Fruit fly (Drosophila melanogaster): ENCODE results near the gene Mbs.
A peak's percentile ranks its signal among the peaks of the same experiment; 100 is the strongest.

The Mbs gene

DNA sequence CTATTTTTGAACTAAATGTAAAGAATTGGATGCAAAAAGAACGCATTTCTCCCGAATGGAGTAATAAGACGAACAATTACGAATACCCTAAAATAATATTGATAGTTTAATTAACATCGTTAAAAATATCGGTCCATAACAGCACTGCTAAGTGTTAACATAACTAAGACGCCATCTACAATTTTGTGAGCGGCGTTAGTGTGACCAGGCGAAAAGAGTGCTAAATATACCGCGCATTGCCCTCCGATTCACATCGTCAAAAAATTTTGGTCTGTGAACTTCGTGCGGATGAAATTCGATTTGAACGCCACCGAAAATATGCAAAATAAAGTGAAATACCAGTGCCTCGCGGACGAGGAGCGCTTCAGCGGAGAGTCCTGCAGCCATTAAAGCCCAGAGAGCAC lies at the start of gene Mbs:
Gene Mbs, plus strand, starts transcription at position 241 of the 404 bp plus-strand sequence.
- TF ChIP-seq noc (tag; optimal IDR thresholded peaks at IDR 0.05) = peak; percentile 37

- TF ChIP-seq noc (tag; optimal IDR thresholded peaks at IDR 0.05) = no peak
Observed at dm6 chr3L:16002116-16002716, 49.5 kb upstream of the Mbs start.

dm6 chr3L:16004401-16005237 lies 47.1 kb upstream of the Mbs start, which contains the start of the genes hzg and mRpS31:
TSS of gene hzg (minus strand) at chr3L:16004736.
TSS of gene mRpS31 (plus strand) at chr3L:16005193.
- peak; percentile 49 for TF ChIP-seq noc (tag; optimal IDR thresholded peaks at IDR 0.05)

dm6 chr3L:16010176-16010575 lies 41.6 kb upstream of the Mbs start:
- no peak for TF ChIP-seq noc (tag; optimal IDR thresholded peaks at IDR 0.05)

DNA sequence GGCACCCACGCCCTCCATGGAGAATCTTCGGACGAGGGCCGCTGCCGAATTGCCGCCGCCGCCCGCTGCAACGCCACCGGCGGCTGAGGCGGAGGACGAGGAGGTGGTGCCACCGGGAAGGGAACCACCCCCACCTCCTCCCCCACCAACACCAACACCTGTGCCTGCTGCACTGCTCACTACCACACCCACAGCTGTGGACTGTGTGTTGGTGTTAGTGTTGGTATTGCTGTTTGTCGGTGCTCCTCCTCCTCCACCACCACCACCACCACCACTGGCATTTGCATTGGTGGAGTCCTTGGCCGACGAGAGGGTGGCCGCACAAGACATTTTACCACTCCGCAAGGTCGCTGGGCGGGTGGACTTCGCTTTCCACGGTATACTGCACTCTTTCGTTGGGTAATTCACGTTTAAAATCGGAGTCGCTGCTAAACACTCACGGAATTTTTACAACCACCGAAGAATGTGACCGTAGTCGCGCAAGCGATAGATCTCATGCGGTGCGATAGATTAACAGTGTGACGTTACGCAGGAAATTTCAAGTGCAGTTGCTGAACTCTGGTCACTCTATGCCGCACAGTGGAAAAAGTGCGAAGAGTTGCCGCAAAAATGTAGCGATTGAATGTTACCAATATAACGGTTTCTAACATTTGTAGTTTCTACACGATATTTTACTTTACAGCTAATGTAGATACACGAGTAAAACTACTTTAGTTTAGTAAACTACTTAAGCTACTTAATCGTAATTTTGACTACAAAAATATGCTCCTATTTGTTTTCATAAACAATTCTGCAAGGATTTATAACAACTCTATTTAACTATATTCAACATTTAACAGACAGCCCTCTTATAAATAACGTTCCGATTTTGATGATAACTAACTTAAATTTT lies 40.2 kb upstream of the Mbs start, which contains the start of gene mib1:
Gene mib1, minus strand, starts transcription at position 494 of the 892 bp plus-strand sequence.
- peak; percentile 54 for TF ChIP-seq noc (tag; optimal IDR thresholded peaks at IDR 0.05)

DNA sequence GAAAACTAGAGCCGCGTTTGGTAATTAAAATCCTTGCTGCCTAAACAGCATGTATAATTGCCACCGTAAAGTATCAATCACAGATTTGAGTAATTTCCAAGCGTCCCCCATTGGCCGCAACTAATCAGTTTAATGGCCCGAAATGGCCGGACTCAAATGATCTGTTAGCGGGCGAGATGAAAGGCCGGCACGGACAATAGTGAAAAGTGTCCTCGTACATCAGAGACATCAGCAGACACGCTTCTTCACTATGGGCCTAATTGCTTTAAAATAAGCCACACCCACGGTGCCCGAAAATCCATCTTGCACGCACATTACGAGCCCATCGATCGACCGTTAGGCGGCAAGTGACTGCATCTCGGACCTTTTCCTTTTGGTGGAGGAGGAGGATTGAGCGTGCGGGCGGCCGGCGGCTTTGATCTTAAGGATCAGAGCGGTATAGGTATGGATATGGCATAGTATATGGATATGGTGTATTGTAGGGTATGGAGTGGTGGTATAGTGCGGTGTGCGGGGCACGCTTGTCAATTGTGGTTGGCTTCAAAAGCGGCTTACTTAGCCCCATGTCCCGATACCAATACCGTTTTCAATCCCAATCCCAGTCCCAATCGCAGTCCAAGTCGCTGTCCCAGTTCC lies 39.3 kb upstream of the Mbs start:
- TF ChIP-seq noc (tag; optimal IDR thresholded peaks at IDR 0.05) = no peak

dm6 chr3L:16013198-16013982 lies 38.4 kb upstream of the Mbs start:
- no peak for TF ChIP-seq noc (tag; optimal IDR thresholded peaks at IDR 0.05)

DNA sequence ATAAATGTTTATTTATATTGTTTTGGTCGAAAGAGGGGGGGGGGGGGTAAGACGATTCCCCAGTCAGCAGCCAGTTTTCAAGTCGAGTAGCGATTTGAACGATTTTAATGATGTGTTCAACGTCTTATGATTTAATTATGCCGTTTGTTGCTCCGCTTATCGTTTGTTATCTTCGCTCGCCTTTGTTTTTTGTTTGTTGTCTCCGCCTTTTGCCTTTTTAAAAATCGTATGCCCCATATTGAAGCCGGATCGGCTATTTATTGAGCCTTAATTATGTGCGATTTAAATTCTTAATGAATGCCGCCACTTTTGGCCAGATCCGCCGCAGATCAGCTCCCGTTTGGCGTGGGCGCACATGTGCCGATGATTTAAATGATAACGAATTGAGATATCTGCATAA lies 37.2 kb upstream of the Mbs start:
- TF ChIP-seq noc (tag; optimal IDR thresholded peaks at IDR 0.05) = peak; percentile 5

DNA sequence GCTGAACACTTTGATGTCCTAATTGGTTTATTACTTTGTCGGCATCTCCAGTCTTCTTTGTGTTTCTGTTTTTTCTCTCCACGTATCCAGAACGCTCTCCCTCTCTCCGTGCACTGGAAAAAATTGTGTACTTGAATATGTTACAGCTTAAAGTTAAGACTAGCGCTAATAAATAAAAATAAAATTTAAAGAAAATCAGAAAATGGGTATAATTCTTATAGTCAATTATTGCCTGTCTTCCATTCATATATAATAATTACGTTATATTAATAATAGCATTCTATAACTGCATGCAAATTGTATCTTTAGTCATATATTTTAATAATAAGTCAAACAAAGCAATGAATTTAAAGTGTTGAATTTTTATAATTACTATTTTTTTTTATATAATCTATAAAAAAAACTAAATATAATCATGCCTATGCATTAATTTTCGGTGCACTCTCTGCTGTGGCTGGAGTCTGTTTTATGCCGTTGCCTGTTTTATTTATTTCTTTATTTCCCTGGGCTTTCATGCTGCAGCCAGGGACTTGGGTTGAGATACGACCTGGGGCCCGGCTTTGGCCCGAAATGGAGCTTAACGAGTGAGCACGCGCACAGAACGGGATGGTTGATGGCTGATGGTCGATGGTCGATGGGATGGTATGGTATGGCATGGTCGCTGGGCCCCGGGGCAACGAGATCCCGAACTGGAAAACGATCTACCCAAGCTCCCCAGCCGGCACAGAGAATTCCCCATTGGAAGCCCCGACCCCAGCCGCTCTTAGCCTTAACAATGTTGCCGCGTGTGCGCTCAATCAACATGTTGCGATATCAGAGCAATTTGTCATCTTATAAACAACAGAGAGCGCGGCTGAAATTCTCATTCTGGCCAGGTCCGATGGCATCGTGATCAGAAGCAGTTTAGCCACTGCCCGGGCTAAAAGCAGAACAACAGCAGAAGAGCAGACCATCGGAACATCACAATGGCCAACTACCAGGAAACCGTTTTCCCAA lies 35.7 kb upstream of the Mbs start:
- TF ChIP-seq noc (tag; optimal IDR thresholded peaks at IDR 0.05) = no peak

DNA sequence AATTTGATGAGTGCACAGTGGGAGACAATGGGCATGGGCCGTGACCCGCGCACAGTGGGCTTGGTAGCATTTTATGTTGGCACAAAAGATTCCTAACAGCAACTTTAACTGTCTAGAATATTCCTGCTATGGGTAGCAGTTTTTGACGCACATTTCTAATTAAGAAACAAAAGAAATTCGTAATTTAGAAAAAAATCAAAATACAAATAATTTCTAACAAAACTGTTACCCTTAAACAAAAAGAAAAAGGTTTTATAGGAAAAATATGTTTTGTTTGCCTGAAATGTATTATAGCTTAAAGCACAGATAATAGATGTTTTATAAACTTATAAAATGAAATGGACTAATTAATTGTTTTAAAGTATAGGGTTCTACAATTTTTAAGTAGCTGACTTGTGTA lies 34.8 kb upstream of the Mbs start:
- no peak for TF ChIP-seq noc (tag; optimal IDR thresholded peaks at IDR 0.05)

DNA sequence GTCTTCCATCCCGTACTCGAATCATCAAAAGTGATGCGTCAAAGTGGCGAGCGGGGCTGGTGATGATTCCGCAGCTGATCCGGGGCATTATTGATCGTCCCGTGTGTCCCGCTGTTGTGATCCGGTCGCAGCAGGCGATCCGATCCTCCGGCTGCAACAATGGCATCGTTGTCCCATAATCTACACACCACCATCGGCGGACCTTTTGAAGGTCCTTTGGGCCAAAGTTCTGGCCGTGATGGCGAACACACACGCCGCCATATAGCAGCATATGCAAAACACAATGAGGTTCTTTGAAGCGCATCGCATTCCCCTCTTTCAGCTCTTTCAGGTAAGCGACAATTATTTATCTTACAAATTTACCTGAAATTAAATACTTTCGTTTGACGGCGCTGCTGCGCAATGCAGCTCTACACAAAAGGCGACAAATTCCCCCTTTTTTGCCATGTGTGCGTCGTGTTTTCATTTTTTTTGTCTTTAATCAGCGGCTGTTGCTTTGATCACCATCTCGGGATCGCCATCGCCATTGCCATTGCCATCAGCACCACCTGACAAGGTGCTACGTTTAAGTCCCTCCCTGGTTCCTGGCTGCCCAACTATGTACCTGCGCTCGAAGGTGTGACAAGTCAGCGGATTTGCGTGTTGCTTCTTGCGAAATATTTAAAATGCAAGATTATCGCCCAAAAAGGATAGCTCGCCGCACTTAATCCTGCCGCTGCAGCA lies 34.1 kb upstream of the Mbs start:
- no peak for TF ChIP-seq noc (tag; optimal IDR thresholded peaks at IDR 0.05)

- TF ChIP-seq noc (tag; optimal IDR thresholded peaks at IDR 0.05) = no peak
Observed at dm6 chr3L:16018251-16018583, 33.5 kb upstream of the Mbs start.

DNA sequence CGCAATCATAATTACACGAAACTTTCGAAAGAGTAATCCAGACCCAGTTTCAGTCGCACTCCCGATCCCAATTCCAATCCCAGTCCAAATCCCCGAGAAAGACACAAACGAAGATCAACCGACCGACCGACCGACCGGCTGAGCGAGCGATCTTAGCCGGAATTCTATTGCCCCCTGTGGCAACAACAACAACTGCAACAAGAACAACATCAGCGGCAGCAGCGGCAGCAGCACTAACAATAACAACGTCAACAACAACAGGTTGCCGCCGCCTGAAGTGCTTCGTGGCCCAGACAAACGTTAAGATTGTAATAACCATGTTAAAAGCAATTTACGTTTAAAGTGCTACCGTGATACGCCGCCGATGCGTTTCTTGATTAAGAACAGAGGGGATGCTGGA lies 33.0 kb upstream of the Mbs start:
- no peak for TF ChIP-seq noc (tag; optimal IDR thresholded peaks at IDR 0.05)
